Worm (Caenorhabditis elegans): ENCODE measurements around the gene F38B6.4.

Gene F38B6.4

DNA sequence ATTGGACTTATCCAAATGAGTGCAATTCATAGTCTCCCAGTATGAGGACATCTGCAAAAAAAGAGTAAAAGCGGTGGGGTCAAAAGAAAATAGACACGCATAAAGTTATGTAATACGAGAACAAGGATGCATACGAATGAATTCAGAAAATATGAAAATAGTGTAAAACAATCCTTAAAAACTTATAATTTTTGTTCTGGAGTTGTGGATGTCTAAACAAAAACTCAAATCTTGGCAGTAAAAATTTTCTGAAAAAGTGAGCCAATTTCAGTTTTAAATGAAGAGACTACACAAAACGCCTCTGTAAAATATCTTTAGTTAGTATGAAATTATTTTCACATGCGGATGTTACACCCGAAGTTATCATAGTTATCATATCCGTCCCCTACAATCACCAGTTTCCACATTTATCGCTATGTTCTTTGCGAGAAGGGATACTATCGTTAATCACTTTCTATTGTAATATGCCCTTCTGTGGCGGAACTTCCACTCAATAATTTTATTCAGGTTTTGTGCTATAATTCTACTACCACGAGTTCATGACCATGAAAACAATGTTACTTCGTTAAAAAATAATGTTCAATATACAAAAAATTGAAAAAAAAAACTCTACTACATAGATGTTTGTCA, 34.0 kb upstream of the F38B6.4 start, which contains the start of gene nhr-120:
nhr-120 (minus strand) TSS at position 51 of the 630 bp plus-strand sequence.
- peak; percentile 49 for TF ChIP-seq aha-1 (tag)
- TF ChIP-seq jun-1 (tag; optimal IDR thresholded peaks at IDR 0.05), result no peak

DNA sequence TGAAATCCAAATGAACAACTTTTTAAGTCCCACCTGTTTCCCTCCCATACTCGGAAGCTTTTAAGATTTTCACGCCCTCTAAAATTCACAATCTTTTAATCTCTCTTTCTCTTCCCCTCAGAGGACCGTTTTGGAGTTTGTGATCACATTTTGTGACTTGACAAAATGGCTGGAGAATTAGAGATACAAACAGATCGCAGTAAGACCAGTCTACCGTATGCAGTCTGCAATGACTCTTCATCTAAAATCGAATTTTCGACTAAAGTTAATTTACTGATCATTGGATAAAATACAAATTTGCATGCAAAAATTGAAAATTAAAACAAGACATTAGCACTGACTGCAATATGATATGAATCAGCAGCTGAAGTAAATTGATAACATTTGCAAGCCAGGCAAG, 33.2 kb upstream of the F38B6.4 start:
- TF ChIP-seq nhr-28 (tag; optimal IDR thresholded peaks at IDR 0.05), result peak; percentile 32
- peak; percentile 12 for TF ChIP-seq dve-1 (tag; optimal IDR thresholded peaks at IDR 0.05; ENCODE audit: insufficient read depth)
- TF ChIP-seq nhr-102 (tag; optimal IDR thresholded peaks at IDR 0.05), result peak; percentile 26
- peak; percentile 78 for TF ChIP-seq aha-1 (tag)
- TF ChIP-seq nhr-10 (tag; optimal IDR thresholded peaks at IDR 0.05), result peak; percentile 1
- peak; percentile 4 for TF ChIP-seq T20F7.1 (GFP tag; optimal IDR thresholded peaks at IDR 0.05)
- TF ChIP-seq nhr-41 (GFP tag; IDR thresholded peaks at IDR 0.05), result no peak
- no peak for TF ChIP-seq fos-1 (tag; optimal IDR thresholded peaks at IDR 0.05)
- TF ChIP-seq daf-16 (GFP tag; optimal IDR thresholded peaks at IDR 0.05), result no peak
- peak; percentile 1 for TF ChIP-seq daf-16 (tag; optimal IDR thresholded peaks at IDR 0.05)
- TF ChIP-seq ces-1 (GFP tag; optimal IDR thresholded peaks at IDR 0.05), result no peak
- peak in 1 of 2 experiments; percentile 21 for TF ChIP-seq lsy-2 (tag; optimal IDR thresholded peaks at IDR 0.05)

DNA sequence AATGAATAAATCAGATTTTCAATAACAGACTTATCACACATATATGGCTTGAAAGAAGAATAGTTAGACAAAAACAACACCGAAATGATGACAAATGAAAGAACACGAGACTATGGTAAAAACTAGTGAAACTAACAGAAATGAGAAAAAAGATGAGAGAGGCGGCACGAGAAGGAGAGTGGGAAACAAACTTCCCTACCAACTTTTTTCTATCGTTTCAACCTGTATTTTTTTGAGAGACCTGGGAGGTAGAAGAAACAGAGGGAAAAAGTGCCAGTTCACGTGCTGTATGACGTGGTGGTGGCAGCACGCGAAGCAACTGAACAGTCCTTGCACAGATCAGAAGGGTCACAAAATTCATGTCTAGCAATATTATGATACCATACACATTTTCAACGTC, 31.9 kb upstream of the F38B6.4 start:
- TF ChIP-seq hlh-11 (tag; optimal IDR thresholded peaks at IDR 0.05) (peak; percentile 78), nhr-76 (tag; optimal IDR thresholded peaks at IDR 0.05) (no peak), daf-16 (GFP tag; optimal IDR thresholded peaks at IDR 0.05) (no peak), daf-16 (tag; optimal IDR thresholded peaks at IDR 0.05) (peak; percentile 71), gei-8 (GFP tag; optimal IDR thresholded peaks at IDR 0.05) (no peak), set-16 (GFP tag; IDR thresholded peaks at IDR 0.05) (no peak), mxl-3 (GFP tag; optimal IDR thresholded peaks at IDR 0.05) (peak; percentile 48), dmd-6 (GFP tag; IDR thresholded peaks at IDR 0.05) (peak; percentile 70), nhr-28 (tag; optimal IDR thresholded peaks at IDR 0.05) (peak; percentile 16), ceh-20 (GFP tag; IDR thresholded peaks at IDR 0.05) (no peak), unc-62 (GFP tag; optimal IDR thresholded peaks at IDR 0.05 in 1 of 2) (peak in 1 of 2 experiments; percentile 82), unc-62 (tag; optimal IDR thresholded peaks at IDR 0.05) (no peak), hlh-30 (tag; optimal IDR thresholded peaks at IDR 0.05; ENCODE audit: insufficient read depth) (peak; percentile 91), nhr-77 (tag; optimal IDR thresholded peaks at IDR 0.05) (no peak), mdl-1 (tag; optimal IDR thresholded peaks at IDR 0.05) (peak in 1 of 2 experiments; percentile 79), vab-7 (GFP tag; IDR thresholded peaks at IDR 0.05) (no peak), cey-2 (tag; optimal IDR thresholded peaks at IDR 0.05; ENCODE audit: borderline replicate concordance, insufficient read depth) (peak; percentile 30), dve-1 (tag; optimal IDR thresholded peaks at IDR 0.05; ENCODE audit: insufficient read depth) (peak; percentile 69), tra-1 (GFP tag; IDR thresholded peaks at IDR 0.05) (0 out of 2 replicates have a peak, but pooled peaks have one; percentile 26), mep-1 (tag; optimal IDR thresholded peaks at IDR 0.05) (peak; percentile 39), hif-1 (tag; optimal IDR thresholded peaks at IDR 0.05) (peak in 1 of 2 experiments; percentile 16), aha-1 (tag) (peak; percentile 95)

DNA sequence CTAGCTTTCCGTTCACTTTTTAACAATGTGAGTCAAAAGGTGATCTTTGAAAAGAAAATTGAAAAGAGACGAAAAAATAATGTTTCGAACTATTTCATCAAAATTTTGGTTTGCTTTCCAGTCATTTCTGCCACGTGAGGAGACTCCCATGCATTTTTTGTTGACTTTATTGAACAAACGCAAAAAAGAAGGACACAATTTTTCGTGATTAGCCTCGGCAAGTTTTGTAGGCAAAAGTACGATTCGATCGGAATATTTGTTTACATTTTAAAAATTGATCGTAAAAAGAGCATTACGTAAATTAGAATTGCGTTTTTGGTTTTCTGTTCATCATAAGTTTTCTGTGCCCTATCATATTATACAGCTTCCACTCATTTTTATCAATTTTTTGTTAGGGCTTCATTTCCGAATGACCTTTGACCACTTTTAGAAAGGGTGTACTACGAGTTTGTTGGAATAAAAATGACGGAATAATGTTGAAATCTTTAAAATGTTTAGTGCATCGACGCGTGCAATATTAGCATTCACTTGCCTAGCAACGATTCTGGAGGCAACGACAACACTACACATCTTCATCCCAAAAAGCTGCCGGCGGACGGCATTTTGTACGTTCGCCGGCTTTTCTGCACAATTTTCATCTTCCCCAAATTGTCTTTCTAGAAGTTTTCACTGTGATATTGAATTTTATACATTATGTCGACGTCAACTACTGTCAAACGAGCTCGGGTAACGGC, 29.5 kb upstream of the F38B6.4 start, which contains the start of gene C56E10.3:
C56E10.3 (plus strand) TSS at position 684 of the 734 bp plus-strand sequence.
- TF ChIP-seq nhr-102 (tag; optimal IDR thresholded peaks at IDR 0.05) (peak; percentile 13), dve-1 (tag; optimal IDR thresholded peaks at IDR 0.05; ENCODE audit: insufficient read depth) (peak; percentile 78), ceh-20 (GFP tag; IDR thresholded peaks at IDR 0.05) (no peak), aly-2 (tag; optimal IDR thresholded peaks at IDR 0.05) (no peak), R02D3.7 (tag; optimal IDR thresholded peaks at IDR 0.05) (no peak), nhr-111 (GFP tag; optimal IDR thresholded peaks at IDR 0.05) (no peak), lsy-2 (tag; optimal IDR thresholded peaks at IDR 0.05) (peak in 1 of 2 experiments; percentile 21), lin-29 (GFP tag; IDR thresholded peaks at IDR 0.05) (no peak), dmd-6 (GFP tag; IDR thresholded peaks at IDR 0.05) (peak; percentile 19; the same call in 1 of the 2 replicates), ZK546.5 (tag; optimal IDR thresholded peaks at IDR 0.05) (no peak), zfp-3 (GFP tag; conservative IDR thresholded peaks at IDR 0.05) (no peak), mxl-2 (GFP tag; conservative IDR thresholded peaks at IDR 0.05) (no peak), mep-1 (tag; optimal IDR thresholded peaks at IDR 0.05) (peak; percentile 46), pqm-1 (tag; optimal IDR thresholded peaks at IDR 0.05) (peak; percentile 48), skn-1 (tag; optimal IDR thresholded peaks at IDR 0.05) (no peak), nhr-28 (tag; optimal IDR thresholded peaks at IDR 0.05) (peak; percentile 20), daf-16 (GFP tag; optimal IDR thresholded peaks at IDR 0.05) (no peak), daf-16 (tag; optimal IDR thresholded peaks at IDR 0.05) (peak; percentile 89), unc-39 (tag; optimal IDR thresholded peaks at IDR 0.05) (no peak), nhr-76 (tag; optimal IDR thresholded peaks at IDR 0.05) (no peak), php-3 (GFP tag; IDR thresholded peaks at IDR 0.05) (0 out of 2 replicates have a peak, but pooled peaks have one; percentile 8), nhr-41 (GFP tag; IDR thresholded peaks at IDR 0.05) (no peak), F26F4.8 (GFP tag; conservative IDR thresholded peaks at IDR 0.05) (no peak)
